Worm (Caenorhabditis elegans): Measurements from ENCODE around the gene spat-3.
A peak's percentile ranks its signal among the peaks of the same experiment; 100 is the strongest.

spat-3 gene

DNA sequence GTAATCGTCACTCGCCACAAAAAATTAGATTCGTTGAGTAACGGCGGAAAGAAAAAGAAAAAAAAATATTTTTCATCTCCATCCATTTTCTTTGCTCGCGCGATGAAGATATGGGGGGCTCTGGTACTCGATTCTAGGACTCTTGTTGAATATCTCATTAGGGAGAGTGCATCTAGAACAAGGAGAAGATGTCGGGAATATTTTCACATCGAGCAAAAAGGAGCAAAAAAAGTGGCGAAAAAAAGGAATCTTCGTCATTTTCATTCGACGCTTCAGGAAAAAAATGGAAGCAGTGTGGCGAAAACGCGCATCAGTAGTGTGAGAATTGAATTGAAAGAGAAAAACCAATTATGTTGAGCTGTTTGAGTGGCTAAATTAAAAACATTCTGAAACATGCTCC is 18.0 kb upstream of the spat-3 start:
- no peak for TF ChIP-seq ceh-43 (GFP tag; optimal IDR thresholded peaks at IDR 0.05)
- TF ChIP-seq mls-2 (tag; optimal IDR thresholded peaks at IDR 0.05), result no peak
- peak; percentile 70 for TF ChIP-seq ces-1 (GFP tag; optimal IDR thresholded peaks at IDR 0.05)

DNA sequence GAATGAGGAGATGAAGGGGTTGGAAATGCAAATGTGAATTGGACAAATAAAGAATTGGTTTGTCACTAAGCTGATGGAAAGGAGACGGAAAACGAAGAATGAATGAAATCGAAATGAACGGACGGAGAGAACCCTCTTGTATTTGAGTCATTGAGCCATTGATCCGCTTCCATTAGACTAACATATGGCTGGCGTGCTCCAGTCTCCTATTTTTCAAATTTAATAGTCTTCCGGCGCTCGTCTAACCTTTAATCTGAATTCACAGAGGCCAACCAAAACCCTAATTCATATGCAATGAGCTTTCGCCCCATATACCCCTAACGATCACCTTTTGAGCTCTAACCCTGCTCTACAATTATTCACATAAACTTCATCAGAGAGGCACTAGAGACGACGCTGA is 16.3 kb upstream of the spat-3 start, which contains the start of gene C46C11.3:
Gene C46C11.3 (plus strand): TSS at position 301 of the 400 bp plus-strand sequence.
- TF ChIP-seq hlh-1 (tag; optimal IDR thresholded peaks at IDR 0.05) (no peak), zip-8 (tag; optimal IDR thresholded peaks at IDR 0.05) (no peak), elt-3 (tag; optimal IDR thresholded peaks at IDR 0.05) (no peak), mab-5 (tag; optimal IDR thresholded peaks at IDR 0.05) (no peak), snpc-4 (tag; optimal IDR thresholded peaks at IDR 0.05) (no peak), flh-1 (GFP tag; optimal IDR thresholded peaks at IDR 0.05) (no peak), mls-2 (tag; optimal IDR thresholded peaks at IDR 0.05) (no peak), elt-1 (tag; optimal IDR thresholded peaks at IDR 0.05; ENCODE audit: borderline replicate concordance, insufficient read depth) (no peak), M03D4.4 (tag; optimal IDR thresholded peaks at IDR 0.05) (no peak), ztf-11 (tag; optimal IDR thresholded peaks at IDR 0.05) (no peak), ceh-39 (tag; optimal IDR thresholded peaks at IDR 0.05) (no peak), sem-2 (GFP tag; optimal IDR thresholded peaks at IDR 0.05) (no peak)

DNA sequence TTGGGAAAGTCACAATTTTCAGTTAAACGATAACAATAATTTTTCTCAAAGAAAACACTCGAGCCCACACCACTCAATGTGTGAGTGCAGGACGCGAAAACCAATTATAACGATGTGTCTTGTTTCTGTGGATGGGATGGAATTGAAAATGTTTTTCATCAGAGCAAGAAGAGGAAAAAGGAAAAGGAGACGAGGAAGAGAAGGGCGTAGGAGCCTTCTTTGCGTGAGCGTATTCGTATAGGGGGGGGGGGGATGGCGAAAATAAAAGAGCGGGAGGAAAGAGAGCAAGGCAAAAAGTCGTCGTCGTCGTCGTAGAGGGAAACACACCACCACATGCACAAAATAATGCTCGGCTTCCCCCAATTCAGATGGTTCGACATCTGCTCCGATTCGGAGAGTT is 14.3 kb upstream of the spat-3 start:
- TF ChIP-seq mls-2 (tag; optimal IDR thresholded peaks at IDR 0.05) (peak; percentile 53), elt-3 (tag; optimal IDR thresholded peaks at IDR 0.05) (no peak), hlh-1 (tag; optimal IDR thresholded peaks at IDR 0.05) (no peak), cnd-1 (tag; optimal IDR thresholded peaks at IDR 0.05) (peak; percentile 23), sptf-1 (tag; optimal IDR thresholded peaks at IDR 0.05) (peak; percentile 33), mab-5 (tag; optimal IDR thresholded peaks at IDR 0.05) (no peak), ces-1 (GFP tag; optimal IDR thresholded peaks at IDR 0.05) (peak; percentile 84)

DNA sequence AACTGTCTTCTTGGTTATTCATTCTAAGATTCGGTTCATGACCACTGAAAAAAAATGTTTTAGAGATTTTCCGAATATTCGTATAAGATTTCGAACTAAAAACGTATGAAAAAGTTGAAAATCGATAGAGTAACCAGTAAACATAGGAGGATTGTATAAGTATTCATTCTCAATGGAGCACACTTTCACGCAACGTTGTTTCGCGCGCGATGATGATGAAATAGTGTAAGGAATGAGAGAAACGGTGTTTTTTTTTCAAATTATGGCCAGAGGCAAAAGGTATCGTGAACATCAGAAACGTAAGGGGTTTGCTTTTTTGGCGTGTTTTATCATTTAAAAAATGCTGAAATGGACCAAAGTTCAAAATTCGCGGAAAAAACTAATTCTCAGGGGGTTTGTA is 13.9 kb upstream of the spat-3 start, which contains the start of gene pqn-65:
Gene pqn-65 (minus strand): TSS at position 54 of the 400 bp plus-strand sequence.
- TF ChIP-seq ceh-39 (tag; optimal IDR thresholded peaks at IDR 0.05), result peak; percentile 3
- TF ChIP-seq snpc-4 (tag; optimal IDR thresholded peaks at IDR 0.05), result no peak

DNA sequence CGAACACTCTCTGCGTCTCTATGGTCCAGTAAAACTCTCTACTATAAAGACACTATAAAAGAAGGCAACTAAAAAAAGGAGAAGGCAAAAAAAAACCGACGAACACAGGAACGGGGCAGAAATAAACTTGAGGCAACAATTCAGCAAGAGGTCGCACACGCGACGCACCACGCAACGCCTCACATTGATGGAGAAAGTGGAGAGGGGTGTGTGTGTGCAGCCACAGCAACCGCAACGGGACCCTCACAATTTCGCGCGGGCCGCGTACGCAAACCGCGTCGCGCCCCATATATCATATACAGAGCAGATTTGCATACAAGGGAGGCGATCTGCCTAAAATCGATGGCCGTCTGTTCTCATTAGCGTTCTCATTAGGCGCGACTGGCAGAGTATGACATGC is 11.1 kb upstream of the spat-3 start:
- TF ChIP-seq blmp-1 (tag; optimal IDR thresholded peaks at IDR 0.05) (no peak), ces-1 (GFP tag; optimal IDR thresholded peaks at IDR 0.05) (peak; percentile 49), flh-1 (GFP tag; optimal IDR thresholded peaks at IDR 0.05) (no peak), mls-2 (tag; optimal IDR thresholded peaks at IDR 0.05) (peak; percentile 75), ham-2 (GFP tag; optimal IDR thresholded peaks at IDR 0.05) (peak; percentile 44), zip-8 (tag; optimal IDR thresholded peaks at IDR 0.05) (no peak), lin-13 (tag; optimal IDR thresholded peaks at IDR 0.05) (peak; percentile 62), ztf-11 (tag; optimal IDR thresholded peaks at IDR 0.05) (no peak), hlh-1 (tag; optimal IDR thresholded peaks at IDR 0.05) (no peak), M03D4.4 (tag; optimal IDR thresholded peaks at IDR 0.05) (peak; percentile 41), lsy-2 (tag; optimal IDR thresholded peaks at IDR 0.05) (peak; percentile 36), lin-32 (GFP tag; optimal IDR thresholded peaks at IDR 0.05) (peak; percentile 51), sptf-1 (tag; optimal IDR thresholded peaks at IDR 0.05) (peak; percentile 82), unc-39 (tag; optimal IDR thresholded peaks at IDR 0.05) (no peak), drap-1 (GFP tag; optimal IDR thresholded peaks at IDR 0.05) (peak; percentile 68), mep-1 (tag; optimal IDR thresholded peaks at IDR 0.05) (peak; percentile 73), tbx-8 (GFP tag; optimal IDR thresholded peaks at IDR 0.05) (peak; percentile 25), nhr-12 (tag; optimal IDR thresholded peaks at IDR 0.05) (no peak), nhr-2 (tag; optimal IDR thresholded peaks at IDR 0.05) (peak; percentile 50), cnd-1 (tag; optimal IDR thresholded peaks at IDR 0.05) (peak; percentile 84), unc-120 (tag; optimal IDR thresholded peaks at IDR 0.05; ENCODE audit: poor library complexity, severe bottlenecking) (peak; percentile 37), unc-62 (GFP tag; optimal IDR thresholded peaks at IDR 0.05) (no peak), ceh-39 (tag; optimal IDR thresholded peaks at IDR 0.05) (peak; percentile 87), nhr-28 (tag; optimal IDR thresholded peaks at IDR 0.05) (no peak)

DNA sequence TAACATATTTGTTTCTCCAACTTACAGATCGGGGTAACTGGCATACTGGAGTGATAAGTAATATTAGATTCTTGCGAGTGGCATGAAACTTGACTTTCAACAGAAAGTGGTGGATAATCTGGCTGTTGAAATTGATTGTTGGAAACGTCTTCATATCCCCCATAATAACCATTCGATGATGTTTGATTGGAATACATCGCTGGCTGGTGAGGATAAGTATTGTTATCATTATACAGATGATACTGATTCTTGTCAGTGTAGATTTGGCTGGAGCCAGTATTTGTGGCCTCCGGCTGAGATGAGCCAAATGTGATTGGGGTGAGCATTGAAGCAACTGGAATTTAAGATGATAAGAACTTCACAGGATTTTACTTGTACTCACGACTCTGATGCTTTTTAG is 9.3 kb upstream of the spat-3 start:
- TF ChIP-seq lin-13 (tag; optimal IDR thresholded peaks at IDR 0.05), result no peak
- no peak for TF ChIP-seq lin-32 (GFP tag; optimal IDR thresholded peaks at IDR 0.05)
- no peak for TF ChIP-seq mep-1 (tag; optimal IDR thresholded peaks at IDR 0.05)
- no peak for TF ChIP-seq ceh-83 (GFP tag; optimal IDR thresholded peaks at IDR 0.05)
- TF ChIP-seq nhr-2 (tag; optimal IDR thresholded peaks at IDR 0.05), result no peak
- TF ChIP-seq flh-1 (GFP tag; optimal IDR thresholded peaks at IDR 0.05), result no peak
- no peak for TF ChIP-seq ztf-11 (tag; optimal IDR thresholded peaks at IDR 0.05)
- TF ChIP-seq tbx-8 (GFP tag; optimal IDR thresholded peaks at IDR 0.05), result no peak
- no peak for TF ChIP-seq unc-62 (GFP tag; optimal IDR thresholded peaks at IDR 0.05)
- TF ChIP-seq nhr-28 (tag; optimal IDR thresholded peaks at IDR 0.05), result no peak
- TF ChIP-seq nhr-12 (tag; optimal IDR thresholded peaks at IDR 0.05), result no peak
